Worm (Caenorhabditis elegans) whole organism, L4/young adult: ENCODE results near the gene F38B6.8.

Source experiments
- W03F9.2 ChIP-seq: fragments of 150-350 bp; optimal IDR thresholded peaks from 2 replicates; lab custom pipeline; 2014; ENCODE audit warnings: missing biosample characterization, missing genetic modification characterization
- dao-5 ChIP-seq: sonication (generic microtip); optimal IDR thresholded peaks from 2 replicates; lab custom pipeline; 2016; ENCODE audit warnings: missing genotype, missing genetic modification characterization, moderate library complexity, missing compliant biosample characterization
- him-1 ChIP-seq: sonication (generic microtip); optimal IDR thresholded peaks from 2 replicates; lab custom pipeline; 2016; ENCODE audit warnings: missing genotype, missing genetic modification reagents, missing genetic modification characterization, missing compliant biosample characterization

DNA sequence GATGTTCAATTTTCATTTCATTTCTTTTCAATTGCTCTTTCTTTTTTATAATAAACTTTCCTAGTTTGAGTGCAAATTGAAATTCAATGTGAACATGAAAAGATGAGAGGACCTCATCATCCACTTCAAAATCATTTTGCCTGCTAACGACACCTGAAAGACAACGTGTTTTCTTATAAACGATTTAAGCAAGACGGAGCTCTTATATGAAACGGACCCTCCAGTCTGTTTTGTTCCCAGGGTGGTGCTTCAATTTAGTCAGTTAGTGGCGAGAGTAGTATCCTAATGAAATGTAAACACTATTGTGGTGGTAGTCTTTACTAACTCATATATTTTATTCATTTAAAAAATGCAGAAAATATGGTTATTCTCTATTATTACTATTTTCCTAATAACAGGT lies 26.7 kb upstream of the F38B6.8 start, which contains the start of gene acr-3:
- no peak for TF ChIP-seq him-1 (tag; lab: Kevin White, UChicago)
- no peak for TF ChIP-seq W03F9.2 (tag; lab: Kevin White, UChicago)
- TF ChIP-seq dao-5 (tag; lab: Kevin White, UChicago), result no peak
